Fruit fly (Drosophila melanogaster) whole organism, embryonic: ENCODE results near the gene Pi3K21B.

Source experiments
- Aef1 ChIP-seq: fragments of 200-800 bp; sonication (Bioruptor generic); IDR thresholded peaks from 3 replicates; pipeline ENCODE4 v1.3.6; 2022; ENCODE audit warnings: missing biosample characterization, missing genetic modification characterization
- Atf-2 ChIP-seq: fragments of 200-800 bp; sonication (Bioruptor generic); optimal IDR thresholded peaks from 2 replicates; lab custom pipeline; 2016; ENCODE audit warnings: missing biosample characterization, missing genetic modification characterization
- Awh ChIP-seq: fragments of 200-800 bp; sonication (Bioruptor generic); IDR thresholded peaks from 2 replicates; pipeline ENCODE4, ENCODE4 v1.3.6; 2022; ENCODE audit warnings: missing biosample characterization, missing genetic modification characterization
- Bgb ChIP-seq: fragments of 200-800 bp; sonication (Bioruptor generic); IDR thresholded peaks from 2 replicates; pipeline ENCODE4 v1.3.6; 2022; ENCODE audit warnings: missing biosample characterization, missing genetic modification characterization; ENCODE audit not compliant: partially characterized antibody
- CG10209 ChIP-seq: fragments of 200-800 bp; sonication (Bioruptor generic); optimal IDR thresholded peaks from 3 replicates; lab custom pipeline; 2017; ENCODE audit warnings: missing biosample characterization, mild to moderate bottlenecking, missing genetic modification characterization, missing genetic modification reagents
- CG11504 ChIP-seq: fragments of 200-800 bp; sonication (Bioruptor generic); optimal IDR thresholded peaks from 3 replicates; lab custom pipeline; 2019; ENCODE audit warnings: missing biosample characterization, mild to moderate bottlenecking, missing genetic modification characterization, moderate library complexity
- CG11696 ChIP-seq: fragments of 200-800 bp; sonication (Bioruptor generic); IDR thresholded peaks from 2 replicates; pipeline ENCODE4 v1.3.6; 2022; ENCODE audit warnings: missing biosample characterization, missing genetic modification characterization
- CG11723 ChIP-seq: fragments of 200-800 bp; sonication (Bioruptor generic); optimal IDR thresholded peaks from 2 replicates; lab custom pipeline; 2017; ENCODE audit warnings: missing biosample characterization, mild to moderate bottlenecking, missing genetic modification characterization
- CG12071 ChIP-seq: fragments of 200-800 bp; sonication (Bioruptor generic); optimal IDR thresholded peaks from 3 replicates; lab custom pipeline; 2018; ENCODE audit warnings: missing biosample characterization, mild to moderate bottlenecking, missing genetic modification characterization
- CG13424 ChIP-seq: fragments of 200-800 bp; sonication (Bioruptor generic); optimal IDR thresholded peaks from 2 replicates; lab custom pipeline; 2019; ENCODE audit warnings: missing biosample characterization, mild to moderate bottlenecking, missing genetic modification characterization, moderate library complexity
- CG14965 ChIP-seq: fragments of 200-800 bp; sonication (Bioruptor generic); optimal IDR thresholded peaks from 2 replicates; lab custom pipeline; 2016; ENCODE audit warnings: missing biosample characterization, missing genetic modification characterization, borderline replicate concordance
- CG17361 ChIP-seq: fragments of 200-800 bp; sonication (Bioruptor generic); IDR thresholded peaks from 3 replicates; pipeline ENCODE4 v1.3.6; 2022; ENCODE audit warnings: missing biosample characterization, missing genetic modification characterization
- CG2199 ChIP-seq: fragments of 200-800 bp; sonication (Bioruptor generic); IDR thresholded peaks from 3 replicates; pipeline ENCODE4 v1.3.6; 2022; ENCODE audit warnings: missing biosample characterization, missing genetic modification characterization
- CG2202 ChIP-seq: fragments of 200-800 bp; sonication (Bioruptor generic); optimal IDR thresholded peaks from 2 replicates; lab custom pipeline; 2018; ENCODE audit warnings: missing biosample characterization, mild to moderate bottlenecking, missing genetic modification characterization
- CG30020 ChIP-seq: fragments of 200-800 bp; optimal IDR thresholded peaks from 2 replicates; lab custom pipeline; 2019; ENCODE audit warnings: missing biosample characterization, mild to moderate bottlenecking, missing genetic modification characterization, moderate library complexity
- CG34422 ChIP-seq: fragments of 200-800 bp; sonication (Bioruptor generic); IDR thresholded peaks from 3 replicates; pipeline ENCODE4 v1.3.6; 2022; ENCODE audit warnings: missing biosample characterization, missing genetic modification characterization
- CG4360 ChIP-seq: fragments of 200-800 bp; sonication (Bioruptor generic); IDR thresholded peaks from 2 replicates; pipeline ENCODE4 v1.3.6; 2022; ENCODE audit warnings: missing biosample characterization, missing genetic modification characterization
- CG6683 ChIP-seq: fragments of 200-800 bp; sonication (Bioruptor generic); optimal IDR thresholded peaks from 2 replicates; lab custom pipeline; 2017; ENCODE audit warnings: missing biosample characterization, mild to moderate bottlenecking, missing genetic modification characterization, missing genetic modification reagents
- Dfd ChIP-seq, 2 experiments: fragments of >200 bp; optimal IDR thresholded peaks; 2 replicates each; lab custom pipeline; 2017; ENCODE audit warnings: missing biosample characterization in 2 of 2, missing genetic modification characterization in 2 of 2
- Fer1 ChIP-seq: fragments of 200-800 bp; sonication (Bioruptor generic); optimal IDR thresholded peaks from 2 replicates; lab custom pipeline; 2017; ENCODE audit warnings: missing biosample characterization, mild to moderate bottlenecking, missing genetic modification characterization
- Hr78 ChIP-seq, 2 experiments: fragments of 200-800 bp in 1 of 2; fragments of >200 bp in 1 of 2; sonication (Bioruptor generic) in 1 of 2; optimal IDR thresholded peaks; 2 replicates each; lab custom pipeline; 2017 to 2019; ENCODE audit warnings: missing biosample characterization in 2 of 2, missing genetic modification characterization in 2 of 2, mild to moderate bottlenecking in 1 of 2, moderate library complexity in 1 of 2
- Kr ChIP-seq: fragments of 200-800 bp; sonication (Bioruptor generic); optimal IDR thresholded peaks from 2 replicates; lab custom pipeline; 2017; ENCODE audit warnings: missing biosample characterization, mild to moderate bottlenecking, missing genetic modification characterization
- Oli ChIP-seq: fragments of 200-800 bp; sonication (Bioruptor generic); optimal IDR thresholded peaks from 2 replicates; lab custom pipeline; 2018; ENCODE audit warnings: missing biosample characterization, mild to moderate bottlenecking, missing genetic modification characterization, moderate library complexity
- Sin3A ChIP-seq: fragments of >200 bp; optimal IDR thresholded peaks from 2 replicates; lab custom pipeline; 2018
- Six4 ChIP-seq: fragments of 200-800 bp; sonication (Bioruptor generic); optimal IDR thresholded peaks from 2 replicates; lab custom pipeline; 2016; ENCODE audit warnings: missing biosample characterization, missing genetic modification characterization
- Sox100B ChIP-seq: fragments of 200-800 bp; sonication (Bioruptor generic); optimal IDR thresholded peaks from 3 replicates; lab custom pipeline; 2018; ENCODE audit warnings: missing biosample characterization, mild to moderate bottlenecking, missing genetic modification characterization
- ash1 ChIP-seq: fragments of 200-800 bp; sonication (Bioruptor generic); optimal IDR thresholded peaks from 2 replicates; lab custom pipeline; 2018; ENCODE audit warnings: missing biosample characterization, mild to moderate bottlenecking, missing genetic modification characterization
- bcd ChIP-seq: fragments of 200-800 bp; sonication (Bioruptor generic); optimal IDR thresholded peaks from 2 replicates; lab custom pipeline; 2017; ENCODE audit warnings: missing biosample characterization, mild to moderate bottlenecking, missing genetic modification characterization
- cg ChIP-seq: fragments of 200-800 bp; sonication (Bioruptor generic); optimal IDR thresholded peaks from 3 replicates; lab custom pipeline; 2019; ENCODE audit warnings: missing biosample characterization, mild to moderate bottlenecking, missing genetic modification characterization, moderate library complexity
- crc ChIP-seq: fragments of 200-800 bp; sonication (Bioruptor generic); optimal IDR thresholded peaks from 2 replicates; lab custom pipeline; 2016; ENCODE audit warnings: missing biosample characterization, missing genetic modification characterization
- danr ChIP-seq: fragments of 200-800 bp; sonication (Bioruptor generic); IDR thresholded peaks from 2 replicates; pipeline ENCODE4 v1.3.6; 2022; ENCODE audit warnings: missing biosample characterization, missing genetic modification characterization
- ewg ChIP-seq: fragments of 200-800 bp; sonication (Bioruptor generic); optimal IDR thresholded peaks from 3 replicates; lab custom pipeline; 2017; ENCODE audit warnings: mild to moderate bottlenecking, missing biosample characterization, missing genetic modification reagents, missing genetic modification characterization
- gem ChIP-seq: fragments of 200-800 bp; sonication (Bioruptor generic); optimal IDR thresholded peaks from 2 replicates; lab custom pipeline; 2019; ENCODE audit warnings: missing biosample characterization, mild to moderate bottlenecking, missing genetic modification characterization, moderate library complexity
- gfzf ChIP-seq: fragments of 200-800 bp; sonication (Bioruptor generic); optimal IDR thresholded peaks from 2 replicates; lab custom pipeline; 2016; ENCODE audit warnings: missing biosample characterization, mild to moderate bottlenecking, missing genetic modification characterization, moderate library complexity
- grn ChIP-seq: fragments of 200-800 bp; sonication (Bioruptor generic); optimal IDR thresholded peaks from 3 replicates; lab custom pipeline; 2017; ENCODE audit warnings: missing biosample characterization, missing genetic modification characterization
- hb ChIP-seq: fragments of 200-800 bp; sonication (Bioruptor generic); IDR thresholded peaks from 3 replicates; pipeline ENCODE4 v1.3.6; 2022; ENCODE audit warnings: missing biosample characterization, missing genetic modification characterization; ENCODE audit not compliant: partially characterized antibody
- lmd ChIP-seq: fragments of 200-800 bp; sonication (Bioruptor generic); IDR thresholded peaks from 2 replicates; pipeline ENCODE4 v1.3.6; 2022; ENCODE audit warnings: missing biosample characterization, missing genetic modification characterization
- pan ChIP-seq, 4 experiments: fragments of >200 bp in 3 of 4; fragments of 200-800 bp in 1 of 4; sonication (Bioruptor generic) in 1 of 4; optimal IDR thresholded peaks in 3 of 4; IDR thresholded peaks in 1 of 4; 2 replicates each; pipeline versions ENCODE4 v1.3.6 to Lab custom; 2017 to 2022; ENCODE audit warnings: missing biosample characterization in 2 of 4, missing genetic modification characterization in 2 of 4, mixed read lengths in 1 of 4
- pfk ChIP-seq: fragments of 200-800 bp; sonication (Bioruptor generic); optimal IDR thresholded peaks from 2 replicates; lab custom pipeline; 2018; ENCODE audit warnings: missing biosample characterization, mild to moderate bottlenecking, missing genetic modification characterization, moderate library complexity
- pzg ChIP-seq: fragments of 200-800 bp; sonication (Bioruptor generic); optimal IDR thresholded peaks from 3 replicates; lab custom pipeline; 2018; ENCODE audit warnings: missing biosample characterization, mild to moderate bottlenecking, missing genetic modification characterization, moderate library complexity
- repo ChIP-seq: fragments of 200-800 bp; sonication (Bioruptor generic); optimal IDR thresholded peaks from 2 replicates; lab custom pipeline; 2016; ENCODE audit warnings: missing biosample characterization, missing genetic modification characterization
- scrt ChIP-seq: fragments of 200-800 bp; sonication (Bioruptor generic); optimal IDR thresholded peaks from 2 replicates; lab custom pipeline; 2018; ENCODE audit warnings: missing biosample characterization, mild to moderate bottlenecking, missing genetic modification characterization, moderate library complexity
- so ChIP-seq: fragments of 200-800 bp; sonication (Bioruptor generic); IDR thresholded peaks from 3 replicates; pipeline ENCODE4 v1.3.6; 2022; ENCODE audit warnings: missing biosample characterization, missing genetic modification characterization
- trem ChIP-seq: fragments of 200-800 bp; optimal IDR thresholded peaks from 3 replicates; lab custom pipeline; 2019; ENCODE audit warnings: missing biosample characterization, mild to moderate bottlenecking, missing genetic modification characterization, moderate library complexity
- vnd ChIP-seq: fragments of 200-800 bp; sonication (Bioruptor generic); IDR thresholded peaks from 3 replicates; pipeline ENCODE4 v1.3.6; 2022; ENCODE audit warnings: missing biosample characterization, missing genetic modification characterization; ENCODE audit not compliant: partially characterized antibody
- wdn ChIP-seq: fragments of 200-800 bp; sonication (Bioruptor generic); IDR thresholded peaks from 2 replicates; pipeline ENCODE4 v1.3.6; 2022; ENCODE audit warnings: missing biosample characterization, missing genetic modification characterization

Gene Pi3K21B

DNA sequence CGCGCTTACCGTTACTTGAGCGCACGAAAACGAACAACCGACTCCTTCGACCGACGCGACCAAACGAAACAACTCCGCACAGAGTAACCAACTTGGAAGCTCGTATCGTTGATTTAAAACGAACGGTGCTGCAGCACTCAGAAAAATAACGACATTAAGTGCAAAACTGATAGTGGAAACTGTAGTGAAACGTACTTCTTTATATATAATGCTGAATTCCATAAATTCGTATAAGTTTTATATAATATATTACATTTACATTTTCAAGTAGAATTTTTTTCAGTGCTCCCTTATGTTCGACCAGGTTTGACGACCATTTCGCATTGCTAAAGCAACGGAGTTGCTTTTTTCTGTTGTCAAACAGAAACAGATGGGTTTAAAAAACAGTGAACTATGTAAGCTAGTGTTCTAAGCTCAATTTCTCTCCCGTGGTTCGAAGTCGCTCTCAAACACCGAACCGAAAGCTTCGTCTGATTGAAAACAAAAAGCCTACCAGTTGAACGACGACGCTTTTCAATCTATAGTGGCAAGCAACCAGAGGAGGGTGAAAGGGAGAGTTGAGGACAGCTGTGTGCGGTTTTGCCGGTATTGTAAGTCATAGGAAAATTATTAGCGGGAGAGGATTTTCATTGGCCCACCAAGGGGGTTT is 30.1 kb upstream of the Pi3K21B start, which contains the start of gene CG17075 (continued):
- peak; percentile 94 for TF ChIP-seq Oli (tag; lab: Kevin White, UChicago)
- peak; percentile 63 for TF ChIP-seq CG30020 (tag; lab: Kevin White, UChicago)
- peak; percentile 58 for TF ChIP-seq CG2202 (tag; lab: Kevin White, UChicago)
- no peak for TF ChIP-seq Hr78 (GFP tag; optimal IDR thresholded peaks at IDR 0.05; lab: Kevin White, UChicago)
- peak; percentile 92 for TF ChIP-seq Sox100B (GFP tag; lab: Kevin White, UChicago)
- TF ChIP-seq lmd (GFP tag; lab: Robert Waterston, UW), result peak; percentile 96

- TF ChIP-seq CG6683 (GFP tag; lab: Kevin White, UChicago), result no peak
- TF ChIP-seq Six4 (GFP tag; lab: Kevin White, UChicago), result no peak
- no peak for TF ChIP-seq gem
- TF ChIP-seq Atf-2 (GFP tag; lab: Kevin White, UChicago), result no peak
- no peak for TF ChIP-seq wdn (GFP tag; lab: Robert Waterston, UW)
- TF ChIP-seq Dfd (GFP tag; optimal IDR thresholded peaks at IDR 0.05; lab: Kevin White, UChicago), result no peak
- no peak for TF ChIP-seq CG11504 (tag; lab: Kevin White, UChicago)
- TF ChIP-seq Fer1 (GFP tag; lab: Kevin White, UChicago), result no peak
- TF ChIP-seq CG10209 (GFP tag; lab: Kevin White, UChicago), result no peak
- TF ChIP-seq ewg (GFP tag; lab: Kevin White, UChicago), result no peak
- no peak for TF ChIP-seq pfk (GFP tag; lab: Kevin White, UChicago)
- TF ChIP-seq so (GFP tag; lab: Robert Waterston, UW), result no peak
- TF ChIP-seq Awh (GFP tag; lab: Robert Waterston, UW), result no peak
- no peak for TF ChIP-seq Aef1 (GFP tag; lab: Robert Waterston, UW)
- no peak for TF ChIP-seq CG11696 (GFP tag; lab: Robert Waterston, UW)
- no peak for TF ChIP-seq CG11723 (GFP tag; lab: Kevin White, UChicago)
- TF ChIP-seq grn, result no peak
These were observed 28.9 kb upstream of the Pi3K21B start, which contains the start of gene CG3345 for dm6 chr2L:268788-269187. TSS of gene CG3345 (plus strand) at chr2L:269088.

dm6 chr2L:271553-271952 is 26.1 kb upstream of the Pi3K21B start, which contains the start of gene Dus1:
TSS of gene Dus1 (minus strand) at chr2L:271744.
- TF ChIP-seq CG14965 (GFP tag; lab: Kevin White, UChicago) (no peak), ash1 (GFP tag; lab: Kevin White, UChicago) (no peak), CG12071 (GFP tag; lab: Kevin White, UChicago) (no peak), CG17361 (GFP tag; lab: Robert Waterston, UW) (0 out of 3 replicates have a peak, but pooled peaks have one; percentile 15), repo (no peak), CG13424 (tag; lab: Kevin White, UChicago) (no peak), hb (peak; percentile 59; the same call in 2 of the 3 replicates), bcd (no peak), trem (tag; lab: Kevin White, UChicago) (peak; percentile 47), gfzf (GFP tag; lab: Kevin White, UChicago) (peak; percentile 3), cg (GFP tag; lab: Kevin White, UChicago) (no peak), Kr (GFP tag; lab: Kevin White, UChicago) (no peak), CG34422 (peak; percentile 49; the same call in 1 of the 3 replicates), CG11696 (GFP tag; lab: Robert Waterston, UW) (no peak), pzg (GFP tag; lab: Kevin White, UChicago) (peak; percentile 71), wdn (GFP tag; lab: Robert Waterston, UW) (no peak), CG2199 (GFP tag; lab: Robert Waterston, UW) (no peak), danr (no peak), pan (optimal IDR thresholded peaks at IDR 0.05; lab: Kevin White, UChicago) (no peak), pan (GFP tag; optimal IDR thresholded peaks at IDR 0.05 in 1 of 2, IDR thresholded peaks at IDR 0.05 in 1 of 2) (no peak), CG4360 (GFP tag; lab: Robert Waterston, UW) (no peak), Sin3A (lab: Kevin White, UChicago) (peak; percentile 9), scrt (peak; percentile 94), vnd (GFP tag; lab: Robert Waterston, UW) (peak; percentile 50; the same call in 2 of the 3 replicates), crc (GFP tag; lab: Kevin White, UChicago) (no peak), Bgb (GFP tag; lab: Robert Waterston, UW) (peak; percentile 64)
